Fruit fly (Drosophila melanogaster): ENCODE measurements around the gene CG31121.

DNA sequence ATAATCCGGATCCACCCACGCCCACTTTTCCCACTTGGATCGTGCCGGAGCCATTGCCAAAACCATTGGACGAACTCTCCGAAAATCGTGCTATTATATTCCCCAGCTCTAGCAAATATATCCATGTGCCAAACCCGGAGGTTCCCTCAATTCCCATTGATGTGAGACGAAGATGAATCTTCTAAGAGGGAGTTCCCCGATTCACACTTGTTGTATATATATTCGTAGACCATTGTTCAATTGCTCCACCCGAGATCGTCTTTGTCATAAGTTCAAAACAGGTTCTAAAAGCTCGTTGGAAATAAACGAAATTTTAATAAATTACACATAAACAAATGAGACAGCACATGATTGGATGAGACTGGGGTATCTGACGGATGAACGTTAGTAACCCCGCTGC is 30.5 kb downstream of the CG31121 start:
- TF ChIP-seq fru (GFP tag; optimal IDR thresholded peaks at IDR 0.05), result no peak
- TF ChIP-seq h (GFP tag; optimal IDR thresholded peaks at IDR 0.05), result no peak
- TF ChIP-seq lola (GFP tag; optimal IDR thresholded peaks at IDR 0.05), result no peak
- TF ChIP-seq psq (GFP tag; optimal IDR thresholded peaks at IDR 0.05), result no peak
- no peak for TF ChIP-seq CG32264 (GFP tag; optimal IDR thresholded peaks at IDR 0.05)
- TF ChIP-seq pan (optimal IDR thresholded peaks at IDR 0.05), result no peak
- TF ChIP-seq rgr (GFP tag; optimal IDR thresholded peaks at IDR 0.05), result no peak
- TF ChIP-seq Abd-B (GFP tag; optimal IDR thresholded peaks at IDR 0.05), result no peak
